Fruit fly (Drosophila melanogaster): Measurements from ENCODE around the gene Shaw.

DNA sequence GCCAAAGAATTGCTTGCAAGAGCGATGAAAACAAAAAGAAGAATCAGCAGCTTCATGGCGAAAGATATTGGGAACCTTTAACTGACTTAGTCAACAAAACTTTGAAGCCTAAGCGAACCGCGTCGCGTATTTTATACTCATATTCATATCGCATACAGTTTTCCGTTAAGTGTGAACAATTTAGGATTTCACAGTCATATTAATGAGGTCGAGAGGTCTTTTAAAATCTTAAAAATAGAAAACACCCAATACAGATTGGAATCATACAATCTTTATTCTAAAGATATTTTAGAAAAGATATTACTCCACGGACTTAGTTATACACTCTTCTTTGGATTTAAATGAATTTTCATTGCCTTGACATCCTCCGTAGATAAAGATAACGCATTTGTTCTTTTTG, 24.2 kb upstream of the Shaw start, which contains the start of gene Acp24A4:
- TF ChIP-seq Clk (GFP tag; optimal IDR thresholded peaks at IDR 0.05) (no peak), kay (GFP tag; ENCODE audit: borderline replicate concordance) (no peak), CG14711 (tag; optimal IDR thresholded peaks at IDR 0.05) (no peak), CG5204 (GFP tag; optimal IDR thresholded peaks at IDR 0.05) (no peak), pad (GFP tag; optimal IDR thresholded peaks at IDR 0.05) (no peak), cnc (optimal IDR thresholded peaks at IDR 0.05) (no peak), toe (GFP tag; optimal IDR thresholded peaks at IDR 0.05) (no peak), Crg-1 (GFP tag; optimal IDR thresholded peaks at IDR 0.05) (no peak)
